Fruit fly (Drosophila melanogaster) whole organism, prepupa: ENCODE measurements around the gene Hsp67Bc.

Source experiments
- CG10631 ChIP-seq: fragments of 200-800 bp; sonication (Bioruptor generic); optimal IDR thresholded peaks from 2 replicates; lab custom pipeline; 2016; ENCODE audit warnings: missing biosample characterization, missing genetic modification characterization
- CG10669 ChIP-seq: fragments of 200-800 bp; sonication (Bioruptor generic); optimal IDR thresholded peaks from 3 replicates; lab custom pipeline; 2018; ENCODE audit warnings: missing biosample characterization, mild to moderate bottlenecking, missing genetic modification characterization, moderate library complexity
- CG11294 ChIP-seq: fragments of 200-800 bp; sonication (Bioruptor generic); IDR thresholded peaks from 2 replicates; pipeline ENCODE4 v1.3.6; 2022; ENCODE audit warnings: missing biosample characterization, missing genetic modification characterization
- CG11902 ChIP-seq: fragments of 200-800 bp; sonication (Bioruptor generic); optimal IDR thresholded peaks from 3 replicates; lab custom pipeline; 2016; ENCODE audit warnings: missing biosample characterization, missing genetic modification characterization
- CG1621 ChIP-seq: fragments of 200-800 bp; sonication (Bioruptor generic); optimal IDR thresholded peaks from 3 replicates; lab custom pipeline; 2018; ENCODE audit warnings: missing biosample characterization, mild to moderate bottlenecking, missing genetic modification characterization
- CG16779 ChIP-seq: fragments of 200-800 bp; sonication (Bioruptor generic); optimal IDR thresholded peaks from 3 replicates; lab custom pipeline; 2017; ENCODE audit warnings: missing biosample characterization, mild to moderate bottlenecking, missing genetic modification characterization
- CG3032 ChIP-seq: fragments of 200-800 bp; optimal IDR thresholded peaks from 2 replicates; lab custom pipeline; 2019; ENCODE audit warnings: missing biosample characterization, mild to moderate bottlenecking, missing genetic modification characterization, moderate library complexity
- CG32006 ChIP-seq: fragments of 200-800 bp; sonication (Bioruptor generic); optimal IDR thresholded peaks from 3 replicates; lab custom pipeline; 2017; ENCODE audit warnings: missing biosample characterization, mild to moderate bottlenecking, missing genetic modification characterization
- CG6163 ChIP-seq: fragments of 200-800 bp; sonication (Bioruptor generic); IDR thresholded peaks from 3 replicates; pipeline ENCODE4 v1.3.6; 2022; ENCODE audit warnings: missing biosample characterization, missing genetic modification characterization
- CG6792 ChIP-seq: fragments of 200-800 bp; sonication (Bioruptor generic); optimal IDR thresholded peaks from 3 replicates; lab custom pipeline; 2016; ENCODE audit warnings: missing biosample characterization, missing genetic modification characterization
- CG6808 ChIP-seq: fragments of 200-800 bp; sonication (Bioruptor generic); optimal IDR thresholded peaks from 3 replicates; lab custom pipeline; 2017; ENCODE audit warnings: missing biosample characterization, missing genetic modification characterization, mild to moderate bottlenecking, moderate library complexity, missing genetic modification reagents
- CG7368 ChIP-seq: fragments of 200-800 bp; sonication (Bioruptor generic); optimal IDR thresholded peaks from 3 replicates; lab custom pipeline; 2016; ENCODE audit warnings: missing biosample characterization, missing genetic modification characterization
- CG8119 ChIP-seq: fragments of 200-800 bp; sonication (Bioruptor generic); IDR thresholded peaks from 3 replicates; pipeline ENCODE4 v1.3.6; 2022; ENCODE audit warnings: missing biosample characterization, missing genetic modification characterization
- CG8319 ChIP-seq: fragments of 200-800 bp; sonication (Bioruptor generic); optimal IDR thresholded peaks from 3 replicates; lab custom pipeline; 2016; ENCODE audit warnings: missing biosample characterization, missing genetic modification characterization
- Eip75B ChIP-seq: fragments of 200-800 bp; sonication (Bioruptor generic); optimal IDR thresholded peaks from 3 replicates; lab custom pipeline; 2016; ENCODE audit warnings: missing biosample characterization, missing genetic modification characterization
- Eip78C ChIP-seq: fragments of 200-800 bp; sonication (Bioruptor generic); peaks from one replicate; lab custom pipeline; 2016; ENCODE audit warnings: missing biosample characterization, missing genetic modification characterization
- Eip93F ChIP-seq: fragments of 200-800 bp; sonication (Bioruptor generic); optimal IDR thresholded peaks from 2 replicates; lab custom pipeline; 2016; ENCODE audit warnings: missing biosample characterization, mild to moderate bottlenecking, missing genetic modification characterization
- Ets21C ChIP-seq: fragments of 200-800 bp; sonication (Bioruptor generic); optimal IDR thresholded peaks from 3 replicates; lab custom pipeline; 2016; ENCODE audit warnings: missing biosample characterization, missing genetic modification characterization
- Ets96B ChIP-seq: fragments of 200-800 bp; optimal IDR thresholded peaks from 2 replicates; lab custom pipeline; 2019; ENCODE audit warnings: missing biosample characterization, mild to moderate bottlenecking, missing genetic modification characterization, moderate library complexity
- Hr38 ChIP-seq: sonication (Bioruptor generic); optimal IDR thresholded peaks from 2 replicates; lab custom pipeline; 2016; ENCODE audit warnings: missing biosample characterization, missing genetic modification characterization
- Hr4 ChIP-seq: fragments of 200-800 bp; sonication (Bioruptor generic); optimal IDR thresholded peaks from 3 replicates; lab custom pipeline; 2016; ENCODE audit warnings: missing biosample characterization, missing genetic modification characterization
- Met ChIP-seq: fragments of 200-800 bp; sonication (Bioruptor generic); optimal IDR thresholded peaks from 3 replicates; lab custom pipeline; 2016; ENCODE audit warnings: missing biosample characterization, missing genetic modification characterization
- OdsH ChIP-seq: fragments of 200-800 bp; sonication (Bioruptor generic); optimal IDR thresholded peaks from 3 replicates; lab custom pipeline; 2016; ENCODE audit warnings: missing biosample characterization, missing genetic modification characterization
- cyc ChIP-seq: fragments of 200-800 bp; sonication (Bioruptor generic); optimal IDR thresholded peaks from 3 replicates; lab custom pipeline; 2016; ENCODE audit warnings: missing biosample characterization, missing genetic modification characterization
- dac ChIP-seq: fragments of 200-800 bp; sonication (Bioruptor generic); optimal IDR thresholded peaks from 2 replicates; lab custom pipeline; 2017; ENCODE audit warnings: missing biosample characterization, mild to moderate bottlenecking, missing genetic modification characterization
- dsx ChIP-seq: fragments of 200-800 bp; optimal IDR thresholded peaks from 3 replicates; lab custom pipeline; 2019; ENCODE audit warnings: missing biosample characterization, mild to moderate bottlenecking, missing genetic modification characterization, moderate library complexity; ENCODE audit not compliant: poor library complexity, severe bottlenecking
- eg ChIP-seq: fragments of 200-800 bp; sonication (Bioruptor generic); IDR thresholded peaks from 3 replicates; pipeline ENCODE4 v1.3.6; 2022; ENCODE audit warnings: missing biosample characterization, missing genetic modification characterization
- esn ChIP-seq: fragments of 200-800 bp; sonication (Bioruptor generic); optimal IDR thresholded peaks from 2 replicates; lab custom pipeline; 2016; ENCODE audit warnings: missing biosample characterization, mild to moderate bottlenecking, missing genetic modification characterization, moderate library complexity
- fd85E ChIP-seq: fragments of 200-800 bp; sonication (Bioruptor generic); optimal IDR thresholded peaks from 3 replicates; lab custom pipeline; 2016; ENCODE audit warnings: missing biosample characterization, missing genetic modification characterization
- fkh ChIP-seq: fragments of 200-800 bp; sonication (Bioruptor generic); optimal IDR thresholded peaks from 3 replicates; lab custom pipeline; 2017; ENCODE audit warnings: missing biosample characterization, mild to moderate bottlenecking, missing genetic modification characterization, moderate library complexity
- lz ChIP-seq: fragments of 200-800 bp; sonication (Bioruptor generic); optimal IDR thresholded peaks from 3 replicates; lab custom pipeline; 2016; ENCODE audit warnings: missing biosample characterization, missing genetic modification characterization
- net ChIP-seq: fragments of 200-800 bp; sonication (Bioruptor generic); optimal IDR thresholded peaks from 3 replicates; lab custom pipeline; 2016; ENCODE audit warnings: missing biosample characterization, missing genetic modification characterization
- pdm3 ChIP-seq: fragments of 200-800 bp; sonication (Bioruptor generic); optimal IDR thresholded peaks from 3 replicates; lab custom pipeline; 2016; ENCODE audit warnings: missing biosample characterization, missing genetic modification characterization
- spab ChIP-seq: fragments of 200-800 bp; sonication (Bioruptor generic); optimal IDR thresholded peaks from 2 replicates; lab custom pipeline; 2017; ENCODE audit warnings: missing biosample characterization, mild to moderate bottlenecking, missing genetic modification characterization, missing genetic modification reagents
- ss ChIP-seq, 2 experiments: fragments of 200-800 bp; sonication (Bioruptor generic); optimal IDR thresholded peaks; 2 replicates in 1 of 2; 3 replicates in 1 of 2; lab custom pipeline; 2017 to 2018; ENCODE audit warnings: mild to moderate bottlenecking in 2 of 2, missing biosample characterization in 2 of 2, missing genetic modification characterization in 2 of 2, moderate library complexity in 1 of 2
- svp ChIP-seq: fragments of 200-800 bp; sonication (Bioruptor generic); peaks from one replicate; lab custom pipeline; 2016; ENCODE audit warnings: missing biosample characterization, missing genetic modification characterization
- vri ChIP-seq: fragments of 200-800 bp; sonication (Bioruptor generic); optimal IDR thresholded peaks from 3 replicates; lab custom pipeline; 2016; ENCODE audit warnings: missing biosample characterization, mild to moderate bottlenecking, missing genetic modification characterization

Hsp67Bc gene

dm6 chr3L:9398435-9398981 is 26.2 kb upstream of the Hsp67Bc start (continued):
- TF ChIP-seq CG10669 (GFP tag; lab: Kevin White, UChicago) (peak; percentile 21), ss (GFP tag; optimal IDR thresholded peaks at IDR 0.05; lab: Kevin White, UChicago) (peak; percentile 24 to 25), eg (no peak; the same call in 1 of the 3 replicates), esn (GFP tag; lab: Kevin White, UChicago) (no peak), CG8319 (no peak), spab (GFP tag; lab: Kevin White, UChicago) (peak; percentile 14), CG32006 (no peak), CG11294 (GFP tag; lab: Robert Waterston, UW) (peak; percentile 39), CG11902 (peak; percentile 3), CG3032 (tag; lab: Kevin White, UChicago) (peak; percentile 39), svp (GFP tag; lab: Kevin White, UChicago) (no peak), CG10631 (GFP tag; lab: Kevin White, UChicago) (no peak), pdm3 (GFP tag; lab: Kevin White, UChicago) (no peak), CG6792 (no peak), Eip75B (GFP tag; lab: Kevin White, UChicago) (no peak), Hr4 (no peak), cyc (peak; percentile 16), net (GFP tag; lab: Kevin White, UChicago) (peak; percentile 6), Met (GFP tag; lab: Kevin White, UChicago) (no peak), lz (GFP tag; lab: Kevin White, UChicago) (no peak), CG1621 (tag; lab: Kevin White, UChicago) (peak; percentile 8)

- TF ChIP-seq spab (GFP tag; lab: Kevin White, UChicago) (no peak), dsx (GFP tag; lab: Kevin White, UChicago) (no peak), Ets96B (tag; lab: Kevin White, UChicago) (no peak), ss (GFP tag; optimal IDR thresholded peaks at IDR 0.05; lab: Kevin White, UChicago) (no peak), eg (no peak), Hr38 (no peak), CG8119 (GFP tag; lab: Robert Waterston, UW) (no peak)
Observed at dm6 chr3L:9398028-9398427, 25.7 kb upstream of the Hsp67Bc start.

dm6 chr3L:9397156-9397555 is 24.9 kb upstream of the Hsp67Bc start:
- TF ChIP-seq fkh (peak; percentile 93), CG6808 (GFP tag; lab: Kevin White, UChicago) (peak; percentile 52), CG7368 (GFP tag; lab: Kevin White, UChicago) (peak; percentile 1), spab (GFP tag; lab: Kevin White, UChicago) (peak; percentile 23), CG8119 (GFP tag; lab: Robert Waterston, UW) (0 out of 3 replicates have a peak, but pooled peaks have one; percentile 22), esn (GFP tag; lab: Kevin White, UChicago) (peak; percentile 9), pdm3 (GFP tag; lab: Kevin White, UChicago) (no peak), Ets21C (no peak), CG16779 (tag; lab: Kevin White, UChicago) (peak; percentile 4), CG6163 (GFP tag; lab: Robert Waterston, UW) (peak; percentile 57; the same call in 2 of the 3 replicates), fd85E (GFP tag; lab: Kevin White, UChicago) (no peak), CG10631 (GFP tag; lab: Kevin White, UChicago) (peak; percentile 16), OdsH (GFP tag; lab: Kevin White, UChicago) (peak; percentile 4), svp (GFP tag; lab: Kevin White, UChicago) (peak; percentile 45), vri (GFP tag; lab: Kevin White, UChicago) (peak; percentile 40), Eip93F (GFP tag; lab: Kevin White, UChicago) (no peak), dac (GFP tag; lab: Kevin White, UChicago) (no peak), Eip78C (GFP tag; lab: Kevin White, UChicago) (peak; percentile 25)
